Worm (Caenorhabditis elegans) whole organism, early embryonic: ENCODE data around the gene clic-1.

Source experiments
- B0310.2 ChIP-seq: sonication (generic microtip); optimal IDR thresholded peaks from 2 replicates; lab custom pipeline; 2016; ENCODE audit warnings: mild to moderate bottlenecking, missing genetic modification characterization, missing compliant biosample characterization
- F13C5.2 ChIP-seq: sonication (generic microtip); optimal IDR thresholded peaks from 2 replicates; lab custom pipeline; 2017; ENCODE audit warnings: mild to moderate bottlenecking, missing genetic modification characterization, inconsistent platforms, missing compliant biosample characterization
- aly-1 ChIP-seq: sonication (generic microtip); optimal IDR thresholded peaks from 2 replicates; lab custom pipeline; 2016; ENCODE audit warnings: missing genetic modification characterization, missing compliant biosample characterization
- ama-1 ChIP-seq: fragments of 150-350 bp; optimal IDR thresholded peaks from 2 replicates; lab custom pipeline; 2014
- ceh-13 ChIP-seq: fragments of 200-800 bp; sonication (Bioruptor generic); optimal IDR thresholded peaks from 2 replicates; lab custom pipeline; 2018; ENCODE audit warnings: mild to moderate bottlenecking, missing genetic modification characterization, missing compliant biosample characterization
- ceh-36 ChIP-seq: sonication (generic microtip); optimal IDR thresholded peaks from 2 replicates; lab custom pipeline; 2016; ENCODE audit warnings: missing genetic modification characterization, inconsistent platforms, missing compliant biosample characterization
- ets-7 ChIP-seq: sonication (generic microtip); optimal IDR thresholded peaks from 2 replicates; lab custom pipeline; 2016; ENCODE audit warnings: missing genotype, missing genetic modification characterization, missing compliant biosample characterization
- hmbx-1 ChIP-seq: sonication (generic microtip); optimal IDR thresholded peaks from 2 replicates; lab custom pipeline; 2016; ENCODE audit warnings: mild to moderate bottlenecking, missing genetic modification characterization, missing compliant biosample characterization
- hmg-4 ChIP-seq: fragments of 200-800 bp; sonication (Bioruptor generic); optimal IDR thresholded peaks from 2 replicates; lab custom pipeline; 2018; ENCODE audit warnings: mild to moderate bottlenecking, missing genetic modification characterization, missing compliant biosample characterization
- pes-1 ChIP-seq: fragments of 200-800 bp; sonication (Bioruptor generic); IDR thresholded peaks from 2 replicates; pipeline ENCODE4 v1.3.6; 2022; ENCODE audit warnings: missing genetic modification reagents, missing genetic modification characterization, missing compliant biosample characterization
- scrt-1 ChIP-seq: fragments of 200-800 bp; sonication (Bioruptor generic); IDR thresholded peaks from 2 replicates; pipeline ENCODE4 v1.3.6; 2022; ENCODE audit warnings: missing genetic modification characterization, missing compliant biosample characterization
- sea-1 ChIP-seq: fragments of 200-800 bp; sonication (Bioruptor generic); conservative IDR thresholded peaks from 2 replicates; pipeline ENCODE4 v1.3.6; 2022; ENCODE audit warnings: missing genetic modification characterization, missing compliant biosample characterization
- tra-4 ChIP-seq: sonication (generic microtip); optimal IDR thresholded peaks from 2 replicates; lab custom pipeline; 2017; ENCODE audit warnings: missing genetic modification characterization, missing compliant biosample characterization

- TF ChIP-seq ama-1 (lab: Kevin White, UChicago): no peak
- TF ChIP-seq hmg-4 (GFP tag; lab: Kevin White, UChicago): no peak
- no peak for TF ChIP-seq F13C5.2 (tag; lab: Kevin White, UChicago)
- no peak for TF ChIP-seq aly-1 (tag; lab: Kevin White, UChicago)
- no peak for TF ChIP-seq ceh-36 (tag; lab: Kevin White, UChicago)
- TF ChIP-seq sea-1 (GFP tag; lab: Robert Waterston, UW): no peak
- TF ChIP-seq hmbx-1: no peak
- TF ChIP-seq ets-7 (tag; lab: Kevin White, UChicago): no peak
- no peak for TF ChIP-seq ceh-13 (GFP tag; lab: Kevin White, UChicago)
- no peak for TF ChIP-seq pes-1 (GFP tag; lab: Robert Waterston, UW)
- TF ChIP-seq scrt-1 (GFP tag; lab: Robert Waterston, UW): no peak
- TF ChIP-seq B0310.2 (tag; lab: Kevin White, UChicago): no peak
- TF ChIP-seq tra-4 (tag; lab: Kevin White, UChicago): no peak
Measured at ce11 chrV:7713691-7714090, 21.0 kb downstream of the clic-1 start, which contains the start of gene ZK105.1.
